Fruit fly (Drosophila melanogaster): ENCODE measurements around the gene Zip99C.

Gene Zip99C

dm6 chr3R:29847126-29847525 is 21.6 kb downstream of the Zip99C start (continued):
- TF ChIP-seq gce (GFP tag; IDR thresholded peaks at IDR 0.05) (peak; percentile 54; the same call in 1 of the 3 replicates), Xbp1 (GFP tag; optimal IDR thresholded peaks at IDR 0.05) (peak; percentile 13), BtbVII (GFP tag; optimal IDR thresholded peaks at IDR 0.05) (no peak), az2 (GFP tag; optimal IDR thresholded peaks at IDR 0.05) (peak; percentile 4), nmo (GFP tag; optimal IDR thresholded peaks at IDR 0.05) (peak; percentile 30), insv (GFP tag; optimal IDR thresholded peaks at IDR 0.05) (no peak), CG8290 (GFP tag; optimal IDR thresholded peaks at IDR 0.05) (no peak), CG8290 (tag; optimal IDR thresholded peaks at IDR 0.05) (no peak), bsh (GFP tag; optimal IDR thresholded peaks at IDR 0.05) (no peak), CG6689 (GFP tag; IDR thresholded peaks at IDR 0.05) (peak; percentile 23; the same call in 1 of the 2 replicates), Ssrp (tag; optimal IDR thresholded peaks at IDR 0.05) (peak; percentile 15)

- TF ChIP-seq CG16779 (GFP tag; IDR thresholded peaks at IDR 0.05) (no peak), Bgb (GFP tag; IDR thresholded peaks at IDR 0.05; ENCODE audit: partially characterized antibody) (peak; percentile 44; the same call in 1 of the 2 replicates), CG42726 (GFP tag; IDR thresholded peaks at IDR 0.05; ENCODE audit: partially characterized antibody) (0 out of 2 replicates have a peak, but pooled peaks have one; percentile 9), CG2199 (GFP tag; IDR thresholded peaks at IDR 0.05) (peak; percentile 84), Sry-δ (GFP tag; optimal IDR thresholded peaks at IDR 0.05) (no peak), pros (GFP tag; optimal IDR thresholded peaks at IDR 0.05) (peak; percentile 62), MBD-R2 (GFP tag; IDR thresholded peaks at IDR 0.05) (peak; percentile 22; the same call in 1 of the 2 replicates), Opbp (GFP tag; IDR thresholded peaks at IDR 0.05; ENCODE audit: partially characterized antibody) (peak; percentile 57; the same call in 2 of the 3 replicates), CG31224 (GFP tag; IDR thresholded peaks at IDR 0.05) (0 out of 2 replicates have a peak, but pooled peaks have one; percentile 15), CG12769 (tag; optimal IDR thresholded peaks at IDR 0.05) (peak; percentile 50), CG3407 (GFP tag; optimal IDR thresholded peaks at IDR 0.05) (no peak), Atf6 (GFP tag; IDR thresholded peaks at IDR 0.05) (0 out of 2 replicates have a peak, but pooled peaks have one; percentile 29), sr (GFP tag; IDR thresholded peaks at IDR 0.05) (peak; percentile 71; the same call in 2 of the 3 replicates), pfk (GFP tag; optimal IDR thresholded peaks at IDR 0.05) (peak; percentile 92), sc (optimal IDR thresholded peaks at IDR 0.05) (no peak), sc (GFP tag; optimal IDR thresholded peaks at IDR 0.05) (no peak), zfh1 (GFP tag; IDR thresholded peaks at IDR 0.05) (0 out of 3 replicates have a peak, but pooled peaks have one; percentile 16), CG7987 (GFP tag; optimal IDR thresholded peaks at IDR 0.05) (peak; percentile 38), mld (GFP tag; IDR thresholded peaks at IDR 0.05; ENCODE audit: partially characterized antibody) (0 out of 3 replicates have a peak, but pooled peaks have one; percentile 33), crp (GFP tag; optimal IDR thresholded peaks at IDR 0.05) (peak in 1 of 2 experiments; percentile 59), row (GFP tag; IDR thresholded peaks at IDR 0.05) (0 out of 3 replicates have a peak, but pooled peaks have one; percentile 8), CG14710 (tag; optimal IDR thresholded peaks at IDR 0.05) (no peak), CG7928 (GFP tag; optimal IDR thresholded peaks at IDR 0.05) (no peak), tin (GFP tag; optimal IDR thresholded peaks at IDR 0.05) (no peak), CG10959 (GFP tag; IDR thresholded peaks at IDR 0.05) (no peak), unc-4 (GFP tag; IDR thresholded peaks at IDR 0.05; ENCODE audit: partially characterized antibody) (peak; percentile 35; the same call in 1 of the 2 replicates), bowl (GFP tag; IDR thresholded peaks at IDR 0.05) (0 out of 2 replicates have a peak, but pooled peaks have one; percentile 8), amos (GFP tag; IDR thresholded peaks at IDR 0.05; ENCODE audit: partially characterized antibody) (peak; percentile 39; the same call in 1 of the 2 replicates), lbe (GFP tag; optimal IDR thresholded peaks at IDR 0.05) (peak; percentile 18), CG11456 (GFP tag; IDR thresholded peaks at IDR 0.05) (no peak), insv (GFP tag; optimal IDR thresholded peaks at IDR 0.05) (no peak), Stat92E (GFP tag; optimal IDR thresholded peaks at IDR 0.05) (peak in 1 of 3 experiments; percentile 76), kah (GFP tag; optimal IDR thresholded peaks at IDR 0.05) (peak; percentile 89), nom (GFP tag; optimal IDR thresholded peaks at IDR 0.05) (peak; percentile 50), CG7372 (GFP tag; IDR thresholded peaks at IDR 0.05) (no peak), CG7963 (GFP tag; IDR thresholded peaks at IDR 0.05; ENCODE audit: partially characterized antibody) (0 out of 3 replicates have a peak, but pooled peaks have one; percentile 17), HHEX (GFP tag; optimal IDR thresholded peaks at IDR 0.05) (peak; percentile 31)
Observed at dm6 chr3R:29841293-29841791, 27.4 kb downstream of the Zip99C start, which contains the start of gene Cad99C. Gene Cad99C, plus strand, starts transcription at chr3R:29841657.

Data from whole organism, embryonic.